Worm (Caenorhabditis elegans) whole organism, L4/young adult: ENCODE measurements around the gene F35B12.10.

Experiments used
- dao-5 ChIP-seq: sonication (generic microtip); optimal IDR thresholded peaks from 2 replicates; lab custom pipeline; 2016; ENCODE audit warnings: missing genotype, missing genetic modification characterization, moderate library complexity, missing compliant biosample characterization
- him-1 ChIP-seq: sonication (generic microtip); optimal IDR thresholded peaks from 2 replicates; lab custom pipeline; 2016; ENCODE audit warnings: missing genotype, missing genetic modification reagents, missing genetic modification characterization, missing compliant biosample characterization

- TF ChIP-seq him-1 (no peak), dao-5 (tag; lab: Kevin White, UChicago) (no peak)
Measured at ce11 chrV:11614805-11615497, 14.1 kb downstream of the F35B12.10 start.
